Fruit fly (Drosophila melanogaster): ENCODE measurements around the gene CG32195.

DNA sequence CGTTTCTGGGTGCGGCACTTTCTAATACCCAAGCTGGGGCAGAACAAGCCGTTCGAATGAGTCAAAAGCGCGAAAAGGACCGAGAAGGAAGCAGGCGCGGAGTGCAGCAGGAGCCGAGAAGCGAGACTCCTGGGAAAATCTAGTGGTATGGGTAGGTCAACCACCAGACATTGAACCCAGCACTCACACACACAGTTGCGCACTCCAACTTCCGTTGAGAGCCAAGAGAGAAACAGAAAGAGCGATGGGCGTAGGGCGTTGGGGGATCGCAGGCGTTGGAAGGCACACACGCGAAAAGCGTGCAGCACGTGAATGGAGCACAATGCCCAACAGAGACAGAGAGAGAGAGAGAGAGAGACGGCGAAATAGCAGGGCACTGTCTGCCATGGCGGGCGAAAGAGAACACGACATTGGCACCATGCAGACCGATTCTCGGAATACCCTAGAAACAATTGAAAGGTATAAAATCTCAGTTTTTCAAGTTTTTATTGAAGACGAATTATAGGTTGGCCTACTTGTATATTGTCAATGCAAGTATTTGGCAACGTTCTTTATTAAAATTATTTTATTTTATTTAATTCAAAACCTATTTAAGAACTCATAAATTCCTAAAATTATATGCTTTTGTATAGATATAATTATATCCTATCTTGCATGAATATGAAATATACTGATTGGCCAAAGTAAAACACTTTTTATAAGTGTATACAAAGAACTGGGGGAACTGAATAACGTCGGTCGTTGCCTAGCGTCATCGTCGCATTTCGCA, 34.9 kb upstream of the CG32195 start:
- no peak for TF ChIP-seq ttk (optimal IDR thresholded peaks at IDR 0.05)
- TF ChIP-seq insv (optimal IDR thresholded peaks at IDR 0.05) = no peak
- no peak for TF ChIP-seq h (optimal IDR thresholded peaks at IDR 0.05)
- no peak for TF ChIP-seq psq (optimal IDR thresholded peaks at IDR 0.05)
- no peak for TF ChIP-seq Myc (optimal IDR thresholded peaks at IDR 0.05)
- TF ChIP-seq Sin3A (optimal IDR thresholded peaks at IDR 0.05) = no peak
